Fruit fly (Drosophila melanogaster) whole organism, embryonic: ENCODE data around the gene cerv.

Experiments used
- Aef1 ChIP-seq: fragments of 200-800 bp; sonication (Bioruptor generic); IDR thresholded peaks from 3 replicates; pipeline ENCODE4 v1.3.6; 2022; ENCODE audit warnings: missing biosample characterization, missing genetic modification characterization
- CG10267 ChIP-seq: fragments of 200-800 bp; sonication (Bioruptor generic); optimal IDR thresholded peaks from 2 replicates; lab custom pipeline; 2018; ENCODE audit warnings: missing biosample characterization, mild to moderate bottlenecking, missing genetic modification characterization, moderate library complexity
- CG12391 ChIP-seq: fragments of 200-800 bp; sonication (Bioruptor generic); optimal IDR thresholded peaks from 3 replicates; lab custom pipeline; 2018; ENCODE audit warnings: missing biosample characterization, mild to moderate bottlenecking, missing genetic modification characterization, moderate library complexity
- CG12769 ChIP-seq: fragments of 200-800 bp; sonication (Bioruptor generic); optimal IDR thresholded peaks from 2 replicates; lab custom pipeline; 2019; ENCODE audit warnings: missing biosample characterization, mild to moderate bottlenecking, missing genetic modification characterization, moderate library complexity
- CG14050 ChIP-seq: fragments of 200-800 bp; sonication (Bioruptor generic); IDR thresholded peaks from 3 replicates; pipeline ENCODE4 v1.3.6; 2022; ENCODE audit warnings: missing biosample characterization, missing genetic modification characterization
- CG14667 ChIP-seq: fragments of 200-800 bp; sonication (Bioruptor generic); IDR thresholded peaks from 2 replicates; pipeline ENCODE4 v1.3.6; 2022; ENCODE audit warnings: missing biosample characterization, missing genetic modification characterization
- CG15696 ChIP-seq: fragments of 200-800 bp; sonication (Bioruptor generic); optimal IDR thresholded peaks from 2 replicates; lab custom pipeline; 2019; ENCODE audit warnings: missing biosample characterization, mild to moderate bottlenecking, missing genetic modification characterization, moderate library complexity
- CG17186 ChIP-seq: fragments of 200-800 bp; sonication (Bioruptor generic); optimal IDR thresholded peaks from 3 replicates; lab custom pipeline; 2017; ENCODE audit warnings: missing biosample characterization, missing genetic modification reagents, missing genetic modification characterization
- CG3281 ChIP-seq: fragments of 200-800 bp; sonication (Bioruptor generic); optimal IDR thresholded peaks from 3 replicates; lab custom pipeline; 2017; ENCODE audit warnings: missing biosample characterization, mild to moderate bottlenecking, missing genetic modification characterization
- CG34422 ChIP-seq: fragments of 200-800 bp; sonication (Bioruptor generic); IDR thresholded peaks from 3 replicates; pipeline ENCODE4 v1.3.6; 2022; ENCODE audit warnings: missing biosample characterization, missing genetic modification characterization
- CG4282 ChIP-seq: fragments of 200-800 bp; sonication (Bioruptor generic); optimal IDR thresholded peaks from 2 replicates; lab custom pipeline; 2016; ENCODE audit warnings: missing biosample characterization, missing genetic modification characterization
- CG43689 ChIP-seq: fragments of 200-800 bp; sonication (Bioruptor generic); IDR thresholded peaks from 2 replicates; pipeline ENCODE4 v1.3.6; 2022; ENCODE audit warnings: missing biosample characterization, missing genetic modification characterization
- CG6175 ChIP-seq: fragments of 200-800 bp; sonication (Bioruptor generic); IDR thresholded peaks from 3 replicates; pipeline ENCODE4 v1.3.6; 2022; ENCODE audit warnings: missing biosample characterization, missing genetic modification characterization
- CG6272 ChIP-seq: fragments of 200-800 bp; sonication (Bioruptor generic); IDR thresholded peaks from 2 replicates; pipeline ENCODE4 v1.3.6; 2022; ENCODE audit warnings: missing biosample characterization, missing genetic modification characterization
- CG7271 ChIP-seq: fragments of 200-800 bp; sonication (Bioruptor generic); optimal IDR thresholded peaks from 2 replicates; lab custom pipeline; 2018; ENCODE audit warnings: missing biosample characterization, mild to moderate bottlenecking, missing genetic modification characterization, moderate library complexity
- CG7556 ChIP-seq: fragments of 200-800 bp; sonication (Bioruptor generic); optimal IDR thresholded peaks from 2 replicates; lab custom pipeline; 2017; ENCODE audit warnings: missing biosample characterization, mild to moderate bottlenecking, missing genetic modification characterization
- CG8944 ChIP-seq: fragments of 200-800 bp; sonication (Bioruptor generic); optimal IDR thresholded peaks from 3 replicates; lab custom pipeline; 2016; ENCODE audit warnings: missing biosample characterization, missing genetic modification characterization
- Camta ChIP-seq: fragments of 200-800 bp; sonication (Bioruptor generic); optimal IDR thresholded peaks from 2 replicates; lab custom pipeline; 2016; ENCODE audit warnings: missing biosample characterization, missing genetic modification characterization
- D19A ChIP-seq: fragments of 200-800 bp; optimal IDR thresholded peaks from 3 replicates; lab custom pipeline; 2019; ENCODE audit warnings: missing biosample characterization, mild to moderate bottlenecking, missing genetic modification characterization, moderate library complexity
- Dip3 ChIP-seq: fragments of 200-800 bp; sonication (Bioruptor generic); optimal IDR thresholded peaks from 3 replicates; lab custom pipeline; 2016; ENCODE audit warnings: missing biosample characterization, missing genetic modification characterization
- Ets65A ChIP-seq: fragments of 200-800 bp; sonication (Bioruptor generic); peaks from one replicate; lab custom pipeline; 2016; ENCODE audit warnings: missing biosample characterization, missing genetic modification characterization
- GATAe ChIP-seq: fragments of 200-800 bp; sonication (Bioruptor generic); conservative IDR thresholded peaks from 2 replicates; pipeline ENCODE4 v1.3.6; 2022; ENCODE audit warnings: missing biosample characterization, missing genetic modification characterization
- HLH4C ChIP-seq: fragments of 200-800 bp; sonication (Bioruptor generic); IDR thresholded peaks from 3 replicates; pipeline ENCODE4 v1.3.6; 2022; ENCODE audit warnings: missing biosample characterization, missing genetic modification characterization; ENCODE audit not compliant: partially characterized antibody
- Mes4 ChIP-seq: fragments of 200-800 bp; sonication (Bioruptor generic); optimal IDR thresholded peaks from 2 replicates; lab custom pipeline; 2016; ENCODE audit warnings: missing biosample characterization, missing genetic modification characterization
- Nf-YC ChIP-seq: fragments of 200-800 bp; optimal IDR thresholded peaks from 3 replicates; lab custom pipeline; 2019; ENCODE audit warnings: missing biosample characterization, mild to moderate bottlenecking, missing genetic modification characterization, moderate library complexity
- NfI ChIP-seq: fragments of 200-800 bp; sonication (Bioruptor generic); optimal IDR thresholded peaks from 3 replicates; lab custom pipeline; 2018; ENCODE audit warnings: missing biosample characterization, mild to moderate bottlenecking, missing genetic modification characterization, moderate library complexity
- Opbp ChIP-seq: fragments of 200-800 bp; sonication (Bioruptor generic); IDR thresholded peaks from 3 replicates; pipeline ENCODE4 v1.3.6; 2022; ENCODE audit warnings: missing biosample characterization, missing genetic modification characterization; ENCODE audit not compliant: partially characterized antibody
- Sin3A ChIP-seq: fragments of >200 bp; optimal IDR thresholded peaks from 2 replicates; lab custom pipeline; 2018
- Sox100B ChIP-seq: fragments of 200-800 bp; sonication (Bioruptor generic); optimal IDR thresholded peaks from 3 replicates; lab custom pipeline; 2018; ENCODE audit warnings: missing biosample characterization, mild to moderate bottlenecking, missing genetic modification characterization
- TFAM ChIP-seq: fragments of 200-800 bp; sonication (Bioruptor generic); optimal IDR thresholded peaks from 2 replicates; lab custom pipeline; 2017; ENCODE audit warnings: missing biosample characterization, missing genetic modification characterization, inconsistent platforms
- Xbp1 ChIP-seq: fragments of 200-800 bp; sonication (Bioruptor generic); optimal IDR thresholded peaks from 3 replicates; lab custom pipeline; 2016; ENCODE audit warnings: missing biosample characterization, mild to moderate bottlenecking, missing genetic modification characterization
- ab ChIP-seq: fragments of 200-800 bp; sonication (Bioruptor generic); optimal IDR thresholded peaks from 2 replicates; lab custom pipeline; 2016; ENCODE audit warnings: missing biosample characterization, missing genetic modification characterization
- aop ChIP-seq: fragments of 200-800 bp; sonication (Bioruptor generic); IDR thresholded peaks from 2 replicates; pipeline ENCODE4 v1.3.6; 2022; ENCODE audit warnings: missing biosample characterization, missing genetic modification characterization
- bbx ChIP-seq: fragments of 200-800 bp; sonication (Bioruptor generic); IDR thresholded peaks from 2 replicates; pipeline ENCODE4 v1.3.6; 2022; ENCODE audit warnings: missing biosample characterization, missing genetic modification characterization; ENCODE audit not compliant: partially characterized antibody
- bigmax ChIP-seq: fragments of 200-800 bp; sonication (Bioruptor generic); optimal IDR thresholded peaks from 2 replicates; lab custom pipeline; 2018; ENCODE audit warnings: missing biosample characterization, mild to moderate bottlenecking, missing genetic modification characterization
- ci ChIP-seq: fragments of 200-800 bp; sonication (Bioruptor generic); IDR thresholded peaks from 3 replicates; pipeline ENCODE4 v1.3.6; 2022; ENCODE audit warnings: missing biosample characterization, missing genetic modification characterization
- dan ChIP-seq: fragments of 200-800 bp; sonication (Bioruptor generic); IDR thresholded peaks from 2 replicates; pipeline ENCODE4 v1.3.6; 2022; ENCODE audit warnings: missing biosample characterization, missing genetic modification characterization
- disco-r ChIP-seq: fragments of 200-800 bp; sonication (Bioruptor generic); optimal IDR thresholded peaks from 2 replicates; lab custom pipeline; 2016; ENCODE audit warnings: missing biosample characterization, missing genetic modification characterization
- ewg ChIP-seq: fragments of 200-800 bp; sonication (Bioruptor generic); optimal IDR thresholded peaks from 3 replicates; lab custom pipeline; 2017; ENCODE audit warnings: mild to moderate bottlenecking, missing biosample characterization, missing genetic modification reagents, missing genetic modification characterization
- hbn ChIP-seq: fragments of 200-800 bp; sonication (Bioruptor generic); IDR thresholded peaks from 2 replicates; pipeline ENCODE4 v1.3.6; 2022; ENCODE audit warnings: missing biosample characterization, missing genetic modification characterization; ENCODE audit not compliant: partially characterized antibody
- maf-S ChIP-seq: fragments of 200-800 bp; sonication (Bioruptor generic); optimal IDR thresholded peaks from 2 replicates; lab custom pipeline; 2016; ENCODE audit warnings: missing biosample characterization, missing genetic modification characterization
- pb ChIP-seq: fragments of 200-800 bp; sonication (Bioruptor generic); optimal IDR thresholded peaks from 3 replicates; lab custom pipeline; 2016; ENCODE audit warnings: missing biosample characterization, missing genetic modification characterization
- pfk ChIP-seq: fragments of 200-800 bp; sonication (Bioruptor generic); optimal IDR thresholded peaks from 2 replicates; lab custom pipeline; 2018; ENCODE audit warnings: missing biosample characterization, mild to moderate bottlenecking, missing genetic modification characterization, moderate library complexity
- pros ChIP-seq: fragments of 200-800 bp; sonication (Bioruptor generic); optimal IDR thresholded peaks from 3 replicates; lab custom pipeline; 2019; ENCODE audit warnings: missing biosample characterization, mild to moderate bottlenecking, missing genetic modification characterization, moderate library complexity
- salm ChIP-seq: fragments of 200-800 bp; sonication (Bioruptor generic); optimal IDR thresholded peaks from 2 replicates; lab custom pipeline; 2018; ENCODE audit warnings: missing biosample characterization, mild to moderate bottlenecking, missing genetic modification characterization
- sd ChIP-seq: fragments of 200-800 bp; sonication (Bioruptor generic); optimal IDR thresholded peaks from 3 replicates; lab custom pipeline; 2018; ENCODE audit warnings: missing biosample characterization, mild to moderate bottlenecking, missing genetic modification characterization, moderate library complexity
- sima ChIP-seq: fragments of 200-800 bp; sonication (Bioruptor generic); optimal IDR thresholded peaks from 2 replicates; lab custom pipeline; 2016; ENCODE audit warnings: missing biosample characterization, missing genetic modification characterization
- tin ChIP-seq: fragments of 200-800 bp; sonication (Bioruptor generic); optimal IDR thresholded peaks from 3 replicates; lab custom pipeline; 2016; ENCODE audit warnings: missing biosample characterization, missing genetic modification characterization
- unc-4 ChIP-seq: fragments of 200-800 bp; sonication (Bioruptor generic); IDR thresholded peaks from 2 replicates; pipeline ENCODE4 v1.3.6; 2022; ENCODE audit warnings: missing biosample characterization, missing genetic modification characterization; ENCODE audit not compliant: partially characterized antibody
- vnd ChIP-seq: fragments of 200-800 bp; sonication (Bioruptor generic); IDR thresholded peaks from 3 replicates; pipeline ENCODE4 v1.3.6; 2022; ENCODE audit warnings: missing biosample characterization, missing genetic modification characterization; ENCODE audit not compliant: partially characterized antibody
- z ChIP-seq: fragments of 200-800 bp; sonication (Bioruptor generic); IDR thresholded peaks from 3 replicates; pipeline ENCODE4 v1.3.6; 2022; ENCODE audit warnings: missing biosample characterization, missing genetic modification characterization

The cerv gene

dm6 chrX:15579579-15579978 lies 1.6 kb upstream of the cerv start (continued):
- peak; percentile 80 for TF ChIP-seq Mes4
- TF ChIP-seq CG12769 (tag; lab: Kevin White, UChicago) = no peak
- TF ChIP-seq aop = peak; percentile 80; the same call in 1 of the 2 replicates
- peak; percentile 54; the same call in 1 of the 3 replicates for TF ChIP-seq z (GFP tag; lab: Robert Waterston, UW)
- TF ChIP-seq Opbp (GFP tag; lab: Robert Waterston, UW) = no peak
- TF ChIP-seq bigmax (GFP tag; lab: Kevin White, UChicago) = peak; percentile 34
- peak; percentile 93 for TF ChIP-seq Aef1
- TF ChIP-seq CG3281 (GFP tag; lab: Kevin White, UChicago) = peak; percentile 92
- TF ChIP-seq CG8944 (GFP tag; lab: Kevin White, UChicago) = peak; percentile 89
- peak; percentile 90 for TF ChIP-seq CG14667 (GFP tag; lab: Robert Waterston, UW)
- peak; percentile 77 for TF ChIP-seq sima (GFP tag; lab: Kevin White, UChicago)
- TF ChIP-seq Xbp1 = peak; percentile 92
- no peak for TF ChIP-seq HLH4C (GFP tag; lab: Robert Waterston, UW)
- TF ChIP-seq pros (GFP tag; lab: Kevin White, UChicago) = no peak
- TF ChIP-seq CG43689 (GFP tag; lab: Robert Waterston, UW) = peak; percentile 69
- TF ChIP-seq dan (GFP tag; lab: Robert Waterston, UW) = peak; percentile 77
- TF ChIP-seq disco-r (GFP tag; lab: Kevin White, UChicago) = peak; percentile 74
- TF ChIP-seq CG17186 (GFP tag; lab: Kevin White, UChicago) = peak; percentile 52
- TF ChIP-seq tin = peak; percentile 92
- peak; percentile 92 for TF ChIP-seq NfI (GFP tag; lab: Kevin White, UChicago)
- TF ChIP-seq ab (GFP tag; lab: Kevin White, UChicago) = peak; percentile 85
- TF ChIP-seq CG7271 (tag; lab: Kevin White, UChicago) = peak; percentile 47
- TF ChIP-seq pfk = no peak
- TF ChIP-seq Dip3 (GFP tag; lab: Kevin White, UChicago) = peak; percentile 96
- peak; percentile 81 for TF ChIP-seq sd (tag; lab: Kevin White, UChicago)
- peak; percentile 87 for TF ChIP-seq maf-S (GFP tag; lab: Kevin White, UChicago)
- TF ChIP-seq ci (GFP tag; lab: Robert Waterston, UW) = peak; percentile 96
- TF ChIP-seq ewg (GFP tag; lab: Kevin White, UChicago) = peak; percentile 69
- peak; percentile 94 for TF ChIP-seq CG34422
- no peak for TF ChIP-seq unc-4 (GFP tag; lab: Robert Waterston, UW)
- TF ChIP-seq GATAe (GFP tag; lab: Robert Waterston, UW) = peak; percentile 51
- peak; percentile 83 for TF ChIP-seq pb (GFP tag; lab: Kevin White, UChicago)
- peak; percentile 89 for TF ChIP-seq CG15696
- peak; percentile 80 for TF ChIP-seq D19A
- TF ChIP-seq CG7556 = peak; percentile 85
- peak; percentile 88 for TF ChIP-seq Camta
- TF ChIP-seq CG14050 = peak; percentile 86
- peak; percentile 66 for TF ChIP-seq Nf-YC (tag; lab: Kevin White, UChicago)
- TF ChIP-seq CG10267 (tag; lab: Kevin White, UChicago) = peak; percentile 78
- TF ChIP-seq Sox100B (GFP tag; lab: Kevin White, UChicago) = no peak
- no peak for TF ChIP-seq hbn
- TF ChIP-seq CG6272 (GFP tag; lab: Robert Waterston, UW) = peak; percentile 86
- peak; percentile 91 for TF ChIP-seq CG6175
- peak; percentile 97 for TF ChIP-seq Ets65A
- TF ChIP-seq bbx (GFP tag; lab: Robert Waterston, UW) = no peak
- TF ChIP-seq salm (tag; lab: Kevin White, UChicago) = peak; percentile 75
- TF ChIP-seq CG4282 = peak; percentile 80
- peak; percentile 27 for TF ChIP-seq TFAM (GFP tag; lab: Kevin White, UChicago)
- TF ChIP-seq vnd (GFP tag; lab: Robert Waterston, UW) = no peak
- peak; percentile 86 for TF ChIP-seq CG12391 (tag; lab: Kevin White, UChicago)
- no peak for TF ChIP-seq Sin3A (lab: Kevin White, UChicago)
